Fruit fly (Drosophila melanogaster) whole organism, adult: ENCODE data around the gene CG7730.
A peak's percentile ranks its signal among the peaks of the same experiment; 100 is the strongest.

Source experiments
- CG11617 ChIP-seq: fragments of 200-800 bp; sonication (Bioruptor generic); optimal IDR thresholded peaks from 2 replicates; lab custom pipeline; 2017; ENCODE audit warnings: mild to moderate bottlenecking, missing biosample characterization, missing genetic modification reagents, missing genetic modification characterization
- CG12768 ChIP-seq: fragments of 200-800 bp; sonication (Bioruptor generic); optimal IDR thresholded peaks from 2 replicates; lab custom pipeline; 2017; ENCODE audit warnings: missing biosample characterization, missing genetic modification characterization, mild to moderate bottlenecking, moderate library complexity, missing genetic modification reagents
- CG14711 ChIP-seq: fragments of 200-800 bp; sonication (Bioruptor generic); optimal IDR thresholded peaks from 2 replicates; lab custom pipeline; 2018; ENCODE audit warnings: missing biosample characterization, mild to moderate bottlenecking, missing genetic modification characterization, moderate library complexity
- CG1620 ChIP-seq: fragments of 200-800 bp; sonication (Bioruptor generic); optimal IDR thresholded peaks from 2 replicates; lab custom pipeline; 2016; ENCODE audit warnings: missing biosample characterization, missing genetic modification characterization
- CG33017 ChIP-seq: fragments of 200-800 bp; sonication (Bioruptor generic); optimal IDR thresholded peaks from 2 replicates; lab custom pipeline; 2018; ENCODE audit warnings: missing biosample characterization, mild to moderate bottlenecking, missing genetic modification characterization, moderate library complexity
- CG5204 ChIP-seq: fragments of 200-800 bp; sonication (Bioruptor generic); optimal IDR thresholded peaks from 2 replicates; lab custom pipeline; 2016; ENCODE audit warnings: missing biosample characterization, missing genetic modification characterization
- CG7045 ChIP-seq: fragments of 200-800 bp; sonication (Bioruptor generic); optimal IDR thresholded peaks from 2 replicates; lab custom pipeline; 2017; ENCODE audit warnings: missing biosample characterization, mild to moderate bottlenecking, missing genetic modification characterization
- CG7101 ChIP-seq: fragments of 200-800 bp; sonication (Bioruptor generic); optimal IDR thresholded peaks from 2 replicates; lab custom pipeline; 2018; ENCODE audit warnings: missing biosample characterization, mild to moderate bottlenecking, missing genetic modification characterization, moderate library complexity
- Clk ChIP-seq: fragments of 200-800 bp; sonication (Bioruptor generic); optimal IDR thresholded peaks from 2 replicates; lab custom pipeline; 2017; ENCODE audit warnings: missing biosample characterization, missing genetic modification characterization
- Crg-1 ChIP-seq: fragments of 200-800 bp; sonication (Bioruptor generic); optimal IDR thresholded peaks from 2 replicates; lab custom pipeline; 2016; ENCODE audit warnings: missing biosample characterization, missing genetic modification characterization
- Hr96 ChIP-seq: fragments of 200-800 bp; sonication (Bioruptor generic); optimal IDR thresholded peaks from 2 replicates; lab custom pipeline; 2016; ENCODE audit warnings: missing biosample characterization, missing genetic modification characterization
- Mnt ChIP-seq: fragments of 200-800 bp; sonication (Bioruptor generic); optimal IDR thresholded peaks from 2 replicates; lab custom pipeline; 2016; ENCODE audit warnings: missing biosample characterization, mild to moderate bottlenecking, missing genetic modification characterization
- bab1 ChIP-seq: fragments of 200-800 bp; sonication (Bioruptor generic); optimal IDR thresholded peaks from 3 replicates; lab custom pipeline; 2019; ENCODE audit warnings: missing biosample characterization, mild to moderate bottlenecking, missing genetic modification characterization, moderate library complexity
- cic ChIP-seq: fragments of 200-800 bp; sonication (Bioruptor generic); optimal IDR thresholded peaks from 2 replicates; lab custom pipeline; 2017; ENCODE audit warnings: missing biosample characterization, mild to moderate bottlenecking, missing genetic modification characterization, moderate library complexity
- cnc ChIP-seq, 2 experiments: fragments of >200 bp; optimal IDR thresholded peaks; 2 replicates each; lab custom pipeline; 2017
- kay ChIP-seq: fragments of 200-800 bp; sonication (Bioruptor generic); peaks from one replicate; lab custom pipeline; 2016; ENCODE audit warnings: missing biosample characterization, missing genetic modification characterization, borderline replicate concordance
- ovo ChIP-seq: fragments of 200-800 bp; sonication (Bioruptor generic); optimal IDR thresholded peaks from 2 replicates; lab custom pipeline; 2016; ENCODE audit warnings: missing biosample characterization, missing genetic modification characterization
- pad ChIP-seq: fragments of 200-800 bp; sonication (Bioruptor generic); optimal IDR thresholded peaks from 3 replicates; lab custom pipeline; 2017; ENCODE audit warnings: missing biosample characterization, missing genetic modification characterization, mild to moderate bottlenecking, moderate library complexity, missing genetic modification reagents
- tj ChIP-seq: fragments of 200-800 bp; sonication (Bioruptor generic); optimal IDR thresholded peaks from 3 replicates; lab custom pipeline; 2017; ENCODE audit warnings: missing biosample characterization, mild to moderate bottlenecking, missing genetic modification characterization, moderate library complexity
- toe ChIP-seq: fragments of 200-800 bp; sonication (Bioruptor generic); optimal IDR thresholded peaks from 2 replicates; lab custom pipeline; 2016; ENCODE audit warnings: missing biosample characterization, missing genetic modification characterization

Gene CG7730

dm6 chr3L:17042297-17042921 is 15.1 kb downstream of the CG7730 start, which contains the start of the genes scaf6 and Papst2:
TSS of gene scaf6 (minus strand) at chr3L:17042574.
TSS of gene Papst2 (plus strand) at chr3L:17042797.
- TF ChIP-seq Mnt (peak; percentile 84), pad (no peak), tj (GFP tag; lab: Kevin White, UChicago) (no peak), toe (GFP tag; lab: Kevin White, UChicago) (no peak), CG12768 (GFP tag; lab: Kevin White, UChicago) (no peak), Hr96 (GFP tag; lab: Kevin White, UChicago) (no peak), CG14711 (tag; lab: Kevin White, UChicago) (peak; percentile 41), CG11617 (GFP tag; lab: Kevin White, UChicago) (peak; percentile 42), CG5204 (GFP tag; lab: Kevin White, UChicago) (no peak), Clk (GFP tag; lab: Kevin White, UChicago) (no peak), CG33017 (tag; lab: Kevin White, UChicago) (no peak), cic (no peak), kay (GFP tag; lab: Kevin White, UChicago) (no peak), bab1 (GFP tag; lab: Kevin White, UChicago) (no peak), CG1620 (peak; percentile 28), ovo (GFP tag; lab: Kevin White, UChicago) (no peak), CG7101 (tag; lab: Kevin White, UChicago) (peak; percentile 4)

- TF ChIP-seq tj (GFP tag; lab: Kevin White, UChicago): no peak
- TF ChIP-seq bab1 (GFP tag; lab: Kevin White, UChicago): peak; percentile 64
- TF ChIP-seq toe (GFP tag; lab: Kevin White, UChicago): no peak
- no peak for TF ChIP-seq ovo (GFP tag; lab: Kevin White, UChicago)
- TF ChIP-seq CG7101 (tag; lab: Kevin White, UChicago): peak; percentile 39
- TF ChIP-seq Mnt: peak; percentile 8
- TF ChIP-seq pad: no peak
- TF ChIP-seq CG7045 (GFP tag; lab: Kevin White, UChicago): no peak
- TF ChIP-seq Crg-1 (GFP tag; lab: Kevin White, UChicago): peak; percentile 68
- TF ChIP-seq kay (GFP tag; lab: Kevin White, UChicago): no peak
- no peak for TF ChIP-seq CG12768 (GFP tag; lab: Kevin White, UChicago)
- peak; percentile 29 for TF ChIP-seq CG11617 (GFP tag; lab: Kevin White, UChicago)
- no peak for TF ChIP-seq CG33017 (tag; lab: Kevin White, UChicago)
- TF ChIP-seq CG1620: peak; percentile 8
- TF ChIP-seq CG14711 (tag; lab: Kevin White, UChicago): peak; percentile 1
- no peak for TF ChIP-seq CG5204 (GFP tag; lab: Kevin White, UChicago)
- no peak for TF ChIP-seq Hr96 (GFP tag; lab: Kevin White, UChicago)
- TF ChIP-seq Clk (GFP tag; lab: Kevin White, UChicago): no peak
Measured at dm6 chr3L:17044799-17045198, 17.5 kb downstream of the CG7730 start, which contains the start of gene Pop5. TSS of gene Pop5 (minus strand) at chr3L:17045038.

- TF ChIP-seq pad (no peak), CG1620 (no peak), CG7101 (tag; lab: Kevin White, UChicago) (no peak), ovo (GFP tag; lab: Kevin White, UChicago) (no peak), bab1 (GFP tag; lab: Kevin White, UChicago) (no peak), CG12768 (GFP tag; lab: Kevin White, UChicago) (no peak), toe (GFP tag; lab: Kevin White, UChicago) (no peak), Mnt (no peak), CG11617 (GFP tag; lab: Kevin White, UChicago) (no peak), Crg-1 (GFP tag; lab: Kevin White, UChicago) (no peak), CG5204 (GFP tag; lab: Kevin White, UChicago) (no peak), tj (GFP tag; lab: Kevin White, UChicago) (no peak)
Measured at dm6 chr3L:17045431-17046238, 18.3 kb downstream of the CG7730 start, which contains the start of gene TpnC73F. TSS of gene TpnC73F (plus strand) at chr3L:17046063.

- no peak for TF ChIP-seq CG11617 (GFP tag; lab: Kevin White, UChicago)
- TF ChIP-seq cic: no peak
- TF ChIP-seq tj (GFP tag; lab: Kevin White, UChicago): no peak
- TF ChIP-seq CG33017 (tag; lab: Kevin White, UChicago): no peak
- no peak for TF ChIP-seq cnc (optimal IDR thresholded peaks at IDR 0.05; lab: Kevin White, UChicago)
- TF ChIP-seq Mnt: no peak
- TF ChIP-seq Crg-1 (GFP tag; lab: Kevin White, UChicago): no peak
- no peak for TF ChIP-seq pad
Measured at dm6 chr3L:17047811-17048239, 20.5 kb downstream of the CG7730 start.

- peak; percentile 19 for TF ChIP-seq bab1 (GFP tag; lab: Kevin White, UChicago)
- no peak for TF ChIP-seq CG5204 (GFP tag; lab: Kevin White, UChicago)
Measured at dm6 chr3L:17049314-17049713, 22.0 kb downstream of the CG7730 start, which contains the start of gene rogdi. TSS of gene rogdi (plus strand) at chr3L:17049512.

- TF ChIP-seq toe (GFP tag; lab: Kevin White, UChicago) (no peak), CG1620 (no peak), Crg-1 (GFP tag; lab: Kevin White, UChicago) (no peak), Mnt (peak; percentile 59), Clk (GFP tag; lab: Kevin White, UChicago) (peak; percentile 44), ovo (GFP tag; lab: Kevin White, UChicago) (no peak), CG33017 (tag; lab: Kevin White, UChicago) (peak; percentile 42), CG12768 (GFP tag; lab: Kevin White, UChicago) (peak; percentile 64), tj (GFP tag; lab: Kevin White, UChicago) (peak; percentile 95), cic (peak; percentile 70), bab1 (GFP tag; lab: Kevin White, UChicago) (peak; percentile 44), cnc (optimal IDR thresholded peaks at IDR 0.05; lab: Kevin White, UChicago) (no peak), pad (peak; percentile 37), CG11617 (GFP tag; lab: Kevin White, UChicago) (peak; percentile 49), CG14711 (tag; lab: Kevin White, UChicago) (no peak), CG5204 (GFP tag; lab: Kevin White, UChicago) (no peak), Hr96 (GFP tag; lab: Kevin White, UChicago) (peak; percentile 8), CG7045 (GFP tag; lab: Kevin White, UChicago) (peak; percentile 61), CG7101 (tag; lab: Kevin White, UChicago) (peak; percentile 63), kay (GFP tag; lab: Kevin White, UChicago) (peak; percentile 77)
Measured at dm6 chr3L:17049912-17050345, 22.6 kb downstream of the CG7730 start.
